Worm (Caenorhabditis elegans) whole organism, L1 larva: ENCODE data around the gene mksr-1.

ENCODE experiments used
- ama-1 ChIP-seq: fragments of 150-350 bp; optimal IDR thresholded peaks from 2 replicates; lab custom pipeline; 2014
- ceh-82 ChIP-seq, 3 experiments: fragments of 150-350 bp in 1 of 3; sonication (generic microtip) in 2 of 3; optimal IDR thresholded peaks; 2 replicates each; lab custom pipeline; 2014 to 2017; ENCODE audit warnings: missing biosample characterization in 3 of 3, missing genetic modification characterization in 3 of 3
- elt-2 ChIP-seq: sonication (generic microtip); optimal IDR thresholded peaks from 2 replicates; lab custom pipeline; 2016; ENCODE audit warnings: missing genetic modification characterization, mild to moderate bottlenecking, inconsistent platforms, missing compliant biosample characterization, missing genetic modification reagents
- fkh-4 ChIP-seq: sonication (generic microtip); optimal IDR thresholded peaks from 2 replicates; lab custom pipeline; 2016; ENCODE audit warnings: missing compliant biosample characterization, missing genetic modification characterization, borderline replicate concordance
- fos-1 ChIP-seq: fragments of 150-350 bp; optimal IDR thresholded peaks from 2 replicates; lab custom pipeline; 2014; ENCODE audit warnings: missing biosample characterization, missing genetic modification characterization
- jun-1 ChIP-seq: fragments of 150-350 bp; optimal IDR thresholded peaks from 2 replicates; lab custom pipeline; 2014; ENCODE audit warnings: missing biosample characterization, missing genetic modification reagents, missing genetic modification characterization
- lin-39 ChIP-seq: fragments of 150-350 bp; optimal IDR thresholded peaks from 2 replicates; lab custom pipeline; 2014; ENCODE audit warnings: missing biosample characterization, missing genetic modification reagents, missing genetic modification characterization
- nhr-11 ChIP-seq: fragments of 150-350 bp; optimal IDR thresholded peaks from 2 replicates; lab custom pipeline; 2014; ENCODE audit warnings: missing biosample characterization, missing genetic modification characterization
- nhr-237 ChIP-seq: fragments of 150-350 bp; optimal IDR thresholded peaks from 2 replicates; lab custom pipeline; 2014; ENCODE audit warnings: missing biosample characterization, missing genetic modification characterization
- unc-98 ChIP-seq: fragments of 200-800 bp; sonication (Bioruptor generic); IDR thresholded peaks from 2 replicates; pipeline ENCODE4 v1.3.6; 2022; ENCODE audit warnings: missing genetic modification characterization, missing compliant biosample characterization
- ztf-11 ChIP-seq, 2 experiments: sonication (generic microtip); optimal IDR thresholded peaks; 2 replicates each; lab custom pipeline; 2016 to 2017; ENCODE audit warnings: missing genetic modification characterization in 2 of 2, missing biosample characterization in 1 of 2, missing compliant biosample characterization in 1 of 2

DNA sequence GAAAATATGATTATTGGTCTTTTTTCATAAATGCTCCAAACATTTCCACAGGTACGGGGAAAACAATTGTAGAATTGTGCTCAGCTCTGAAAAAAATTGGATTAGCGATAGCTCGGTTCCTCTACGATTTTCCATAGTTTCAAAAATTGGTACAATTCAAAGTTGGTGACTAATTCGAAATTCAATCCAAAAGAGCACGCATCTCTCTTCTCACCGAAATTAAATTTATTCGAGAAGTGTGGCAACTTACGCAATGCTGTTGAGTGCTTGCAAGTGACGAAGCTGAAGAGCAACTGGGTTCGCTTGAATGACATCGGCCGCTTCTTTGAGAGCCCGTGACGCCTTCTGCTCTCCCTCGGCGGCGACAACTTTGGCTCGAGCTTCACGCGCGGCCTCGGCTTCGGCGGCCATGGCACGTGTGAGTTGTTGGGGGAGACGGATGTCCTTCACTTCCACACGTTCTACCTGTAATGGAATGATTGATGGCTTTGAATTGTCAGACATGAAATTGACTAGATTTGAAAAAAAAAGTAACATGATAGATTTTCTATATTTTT, 11.0 kb downstream of the mksr-1 start:
- TF ChIP-seq jun-1 (tag; lab: Kevin White, UChicago) (no peak), ztf-11 (tag; optimal IDR thresholded peaks at IDR 0.05; lab: Kevin White, UChicago) (no peak), ama-1 (no peak), unc-98 (GFP tag; lab: Robert Waterston, UW) (no peak), nhr-11 (tag; lab: Kevin White, UChicago) (no peak), lin-39 (tag; lab: Kevin White, UChicago) (no peak), elt-2 (no peak), nhr-237 (no peak), fos-1 (tag; lab: Kevin White, UChicago) (no peak), fkh-4 (tag; lab: Kevin White, UChicago) (no peak), ceh-82 (tag; optimal IDR thresholded peaks at IDR 0.05; lab: Kevin White, UChicago) (no peak)
